Fruit fly (Drosophila melanogaster): ENCODE measurements around the gene Serinc.

Gene Serinc

DNA sequence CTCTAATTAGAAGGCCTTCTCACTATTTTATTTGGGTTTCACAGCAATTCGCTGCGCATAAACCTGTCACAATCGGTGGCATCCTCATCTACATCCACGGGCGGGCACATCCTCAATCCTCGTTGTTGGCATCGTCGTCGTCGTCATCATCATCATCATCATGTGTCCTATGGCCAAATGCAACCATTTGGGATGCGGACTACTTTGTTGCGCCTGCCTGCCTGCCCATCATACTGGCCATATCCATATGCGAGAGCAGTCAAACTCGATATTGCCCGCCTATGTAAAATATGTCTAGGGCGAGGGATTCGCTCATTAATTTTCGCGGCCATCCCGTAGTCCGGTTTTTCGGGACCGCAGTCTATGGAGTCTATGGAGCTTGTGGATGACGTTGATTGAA is 24.7 kb downstream of the Serinc start:
- TF ChIP-seq tj (GFP tag; optimal IDR thresholded peaks at IDR 0.05) (no peak), cnc (optimal IDR thresholded peaks at IDR 0.05) (no peak)

DNA sequence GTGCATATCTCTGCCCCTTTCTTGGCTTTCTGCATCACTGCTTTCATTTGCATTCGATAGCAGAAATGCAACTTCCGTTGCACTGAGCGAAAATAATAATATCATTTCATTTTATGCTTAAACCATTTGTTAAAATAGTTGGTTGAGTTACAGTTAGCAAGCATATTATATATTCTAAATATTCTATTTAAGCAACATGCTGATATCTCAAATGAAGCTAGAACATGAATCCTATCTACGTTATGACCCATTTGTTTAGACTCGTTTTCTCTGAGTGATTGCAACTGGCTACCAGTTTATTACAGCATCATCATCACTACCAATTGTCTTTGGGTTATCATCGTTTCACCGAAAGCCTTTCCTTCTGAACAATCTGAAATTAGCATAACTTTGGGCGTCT is 30.1 kb downstream of the Serinc start:
- TF ChIP-seq bab1 (GFP tag; optimal IDR thresholded peaks at IDR 0.05) (no peak), CG5204 (GFP tag; optimal IDR thresholded peaks at IDR 0.05) (no peak), Hr96 (GFP tag; optimal IDR thresholded peaks at IDR 0.05) (no peak), Mnt (GFP tag; optimal IDR thresholded peaks at IDR 0.05) (no peak), CG1620 (GFP tag; optimal IDR thresholded peaks at IDR 0.05) (no peak), Clk (GFP tag; optimal IDR thresholded peaks at IDR 0.05) (no peak), CG33017 (tag; optimal IDR thresholded peaks at IDR 0.05) (no peak)

- TF ChIP-seq tj (GFP tag; optimal IDR thresholded peaks at IDR 0.05) (no peak), CG1620 (GFP tag; optimal IDR thresholded peaks at IDR 0.05) (no peak), CG11617 (GFP tag; optimal IDR thresholded peaks at IDR 0.05) (no peak), cnc (optimal IDR thresholded peaks at IDR 0.05) (no peak), Crg-1 (GFP tag; optimal IDR thresholded peaks at IDR 0.05) (no peak), toe (GFP tag; optimal IDR thresholded peaks at IDR 0.05) (no peak), Mnt (GFP tag; optimal IDR thresholded peaks at IDR 0.05) (no peak), CG33017 (tag; optimal IDR thresholded peaks at IDR 0.05) (no peak)
Observed at dm6 chr3L:16451887-16452751, 39.6 kb downstream of the Serinc start, which contains the start of gene dsx-c73A. TSS of gene dsx-c73A (minus strand) at chr3L:16451958.

dm6 chr3L:16463846-16464245 is 51.3 kb downstream of the Serinc start:
- TF ChIP-seq CG7045 (GFP tag; optimal IDR thresholded peaks at IDR 0.05) = no peak
- TF ChIP-seq CG1620 (GFP tag; optimal IDR thresholded peaks at IDR 0.05) = no peak
- TF ChIP-seq bab1 (GFP tag; optimal IDR thresholded peaks at IDR 0.05) = no peak
- no peak for TF ChIP-seq CG33017 (tag; optimal IDR thresholded peaks at IDR 0.05)
- no peak for TF ChIP-seq pad (GFP tag; optimal IDR thresholded peaks at IDR 0.05)
- no peak for TF ChIP-seq cnc (optimal IDR thresholded peaks at IDR 0.05)
- TF ChIP-seq CG11617 (GFP tag; optimal IDR thresholded peaks at IDR 0.05) = no peak
- TF ChIP-seq Crg-1 (GFP tag; optimal IDR thresholded peaks at IDR 0.05) = no peak
- no peak for TF ChIP-seq Hr96 (GFP tag; optimal IDR thresholded peaks at IDR 0.05)
- no peak for TF ChIP-seq kay (GFP tag; ENCODE audit: borderline replicate concordance)
- TF ChIP-seq cic (GFP tag; optimal IDR thresholded peaks at IDR 0.05) = no peak
- TF ChIP-seq toe (GFP tag; optimal IDR thresholded peaks at IDR 0.05) = no peak
- no peak for TF ChIP-seq Mnt (GFP tag; optimal IDR thresholded peaks at IDR 0.05)
